Worm (Caenorhabditis elegans): Measurements from ENCODE around the gene nrf-5.

DNA sequence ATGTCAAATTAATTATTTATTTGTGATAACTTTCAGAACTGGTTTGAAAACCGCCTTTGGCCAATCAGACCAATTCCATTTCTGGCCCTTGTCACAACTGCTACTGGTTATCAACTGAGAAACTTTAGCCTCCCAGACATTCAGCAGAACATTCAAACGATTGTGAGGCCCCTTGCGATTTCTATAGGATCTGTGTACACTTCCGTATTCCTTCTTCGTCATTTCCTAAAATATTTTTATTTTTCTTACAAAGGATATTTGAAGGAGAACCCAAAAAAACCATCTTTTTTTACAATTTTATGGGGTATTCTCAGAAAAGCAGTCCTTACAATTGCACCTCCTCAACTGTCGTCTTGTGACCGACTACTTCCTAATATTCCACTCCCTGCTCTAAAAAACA lies 45.3 kb downstream of the nrf-5 start:
- TF ChIP-seq ref-1 (GFP tag; conservative IDR thresholded peaks at IDR 0.05) = no peak
- TF ChIP-seq ztf-29 (GFP tag; IDR thresholded peaks at IDR 0.05) = no peak
- TF ChIP-seq ztf-23 (GFP tag; IDR thresholded peaks at IDR 0.05) = no peak
- no peak for TF ChIP-seq T22C8.4 (GFP tag; IDR thresholded peaks at IDR 0.05)
- TF ChIP-seq flt-1 (GFP tag; IDR thresholded peaks at IDR 0.05) = no peak
- no peak for TF ChIP-seq tab-1 (GFP tag; IDR thresholded peaks at IDR 0.05)
- no peak for TF ChIP-seq klf-2 (GFP tag; conservative IDR thresholded peaks at IDR 0.05)
- no peak for TF ChIP-seq cog-1 (tag; optimal IDR thresholded peaks at IDR 0.05)
- no peak for TF ChIP-seq med-1 (GFP tag; optimal IDR thresholded peaks at IDR 0.05; ENCODE audit: insufficient read depth)
